Fruit fly (Drosophila melanogaster): ENCODE results near the gene CG10171.

DNA sequence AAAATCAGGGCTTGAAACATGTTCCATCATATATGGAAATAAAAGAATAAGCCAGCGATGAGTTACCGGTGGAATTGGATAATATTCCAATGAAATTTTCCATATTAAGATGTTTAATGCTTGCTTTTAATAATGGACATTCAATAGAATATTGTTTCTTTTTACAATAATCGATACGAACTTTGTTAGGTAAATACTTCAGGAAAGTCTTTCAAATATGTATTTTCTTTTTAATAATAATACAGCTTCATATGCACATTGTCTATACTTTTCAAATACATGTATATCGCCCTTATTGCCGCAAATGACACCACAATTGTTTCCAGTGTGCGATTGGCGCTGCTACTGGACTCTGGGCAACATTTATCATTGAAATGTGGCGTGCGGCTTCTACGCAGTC, 19.2 kb upstream of the CG10171 start:
- TF ChIP-seq ttk (optimal IDR thresholded peaks at IDR 0.05) (no peak), Sin3A (optimal IDR thresholded peaks at IDR 0.05) (no peak), h (optimal IDR thresholded peaks at IDR 0.05) (no peak), psq (optimal IDR thresholded peaks at IDR 0.05) (no peak)

All from Kc167 (cell line).